Worm (Caenorhabditis elegans) whole organism, young adult: ENCODE results near the gene sec-16A.1.
A peak's percentile ranks its signal among the peaks of the same experiment; 100 is the strongest.

Experiments used
- B0019.2 ChIP-seq: fragments of 200-800 bp; sonication (Bioruptor generic); conservative IDR thresholded peaks from 2 replicates; pipeline ENCODE4 v1.3.6; 2022; ENCODE audit warnings: missing genetic modification reagents, missing genetic modification characterization, missing compliant biosample characterization
- B0261.1 ChIP-seq: sonication (generic microtip); optimal IDR thresholded peaks from 2 replicates; lab custom pipeline; 2016; ENCODE audit warnings: mild to moderate bottlenecking, missing genetic modification characterization, moderate library complexity, missing compliant biosample characterization
- B0336.3 ChIP-seq: fragments of 200-800 bp; sonication (Bioruptor generic); IDR thresholded peaks from 2 replicates; pipeline ENCODE4 v1.3.6; 2022; ENCODE audit warnings: missing genetic modification characterization, missing compliant biosample characterization
- D2030.7 ChIP-seq: fragments of 200-800 bp; sonication (Bioruptor generic); IDR thresholded peaks from 2 replicates; pipeline ENCODE4 v1.3.6; 2022; ENCODE audit warnings: missing genetic modification reagents, missing genetic modification characterization, missing compliant biosample characterization
- F33H1.4 ChIP-seq: fragments of 200-800 bp; sonication (Bioruptor generic); IDR thresholded peaks from 2 replicates; pipeline ENCODE4 v1.3.6; 2022; ENCODE audit warnings: missing genetic modification reagents, missing genetic modification characterization, missing compliant biosample characterization
- F49E8.2 ChIP-seq: sonication (generic microtip); optimal IDR thresholded peaks from 3 replicates; lab custom pipeline; 2017; ENCODE audit warnings: missing genetic modification characterization, mild to moderate bottlenecking, missing compliant biosample characterization, antibody characterized with exemption, moderate library complexity; ENCODE audit not compliant: insufficient read depth
- K11D2.4 ChIP-seq: fragments of 200-800 bp; sonication (Bioruptor generic); IDR thresholded peaks from 2 replicates; pipeline ENCODE4 v1.3.6; 2022; ENCODE audit warnings: missing genetic modification reagents, missing genetic modification characterization, missing compliant biosample characterization
- Y79H2A.3 ChIP-seq: fragments of 200-800 bp; sonication (Bioruptor generic); conservative IDR thresholded peaks from 2 replicates; pipeline ENCODE4 v1.3.6; 2022; ENCODE audit warnings: missing genetic modification reagents, missing genetic modification characterization, missing compliant biosample characterization
- ZK185.1 ChIP-seq: sonication (generic microtip); optimal IDR thresholded peaks from 2 replicates; lab custom pipeline; 2016; ENCODE audit warnings: mild to moderate bottlenecking, missing genetic modification characterization, missing compliant biosample characterization; ENCODE audit not compliant: poor library complexity, severe bottlenecking
- akir-1 ChIP-seq: fragments of 200-800 bp; sonication (Bioruptor generic); optimal IDR thresholded peaks from 2 replicates; lab custom pipeline; 2018; ENCODE audit warnings: mild to moderate bottlenecking, missing genetic modification characterization, moderate library complexity, missing compliant biosample characterization
- attf-5 ChIP-seq: fragments of 200-800 bp; sonication (Bioruptor generic); optimal IDR thresholded peaks from 2 replicates; lab custom pipeline; 2018; ENCODE audit warnings: mild to moderate bottlenecking, missing genetic modification characterization, missing compliant biosample characterization
- ccch-3 ChIP-seq: fragments of 200-800 bp; sonication (Bioruptor generic); optimal IDR thresholded peaks from 2 replicates; lab custom pipeline; 2018; ENCODE audit warnings: mild to moderate bottlenecking, missing genetic modification characterization, missing compliant biosample characterization
- cebp-2 ChIP-seq: fragments of 200-800 bp; sonication (Bioruptor generic); IDR thresholded peaks from 2 replicates; pipeline ENCODE4 v1.3.6; 2022; ENCODE audit warnings: missing genetic modification characterization, missing compliant biosample characterization
- ceh-100 ChIP-seq: fragments of 200-800 bp; sonication (Bioruptor generic); IDR thresholded peaks from 2 replicates; pipeline ENCODE4 v1.3.6; 2022; ENCODE audit warnings: missing genetic modification reagents, missing genetic modification characterization, missing compliant biosample characterization
- ceh-27 ChIP-seq: fragments of 200-800 bp; sonication (Bioruptor generic); optimal IDR thresholded peaks from 2 replicates; lab custom pipeline; 2018; ENCODE audit warnings: mild to moderate bottlenecking, missing genetic modification characterization, moderate library complexity, missing compliant biosample characterization
- egl-44 ChIP-seq: fragments of 200-800 bp; sonication (Bioruptor generic); IDR thresholded peaks from 2 replicates; pipeline ENCODE4 v1.3.6; 2022; ENCODE audit warnings: missing genetic modification reagents, missing genetic modification characterization, missing compliant biosample characterization
- ekl-4 ChIP-seq: fragments of 200-800 bp; sonication (Bioruptor generic); IDR thresholded peaks from 2 replicates; pipeline ENCODE4 v1.3.6; 2022; ENCODE audit warnings: missing genetic modification reagents, missing genetic modification characterization, missing compliant biosample characterization
- gei-17 ChIP-seq: fragments of 200-800 bp; sonication (Bioruptor generic); optimal IDR thresholded peaks from 2 replicates; lab custom pipeline; 2018; ENCODE audit warnings: mild to moderate bottlenecking, missing genetic modification characterization, missing compliant biosample characterization
- hmg-1.2 ChIP-seq: fragments of 200-800 bp; sonication (Bioruptor generic); IDR thresholded peaks from 2 replicates; pipeline ENCODE4 v1.3.6; 2022; ENCODE audit warnings: missing genetic modification reagents, missing genetic modification characterization, missing compliant biosample characterization
- lin-35 ChIP-seq, 3 experiments: fragments of 150-350 bp in 2 of 3; sonication (generic microtip) in 1 of 3; optimal IDR thresholded peaks; 2 replicates each; lab custom pipeline; 2014 to 2018; ENCODE audit warnings: missing biosample characterization in 3 of 3, missing genetic modification characterization in 3 of 3, missing genetic modification reagents in 3 of 3
- lir-1 ChIP-seq: fragments of 200-800 bp; sonication (Bioruptor generic); conservative IDR thresholded peaks from 2 replicates; pipeline ENCODE4 v1.3.6; 2022; ENCODE audit warnings: missing genetic modification reagents, missing genetic modification characterization, missing compliant biosample characterization
- lsl-1 ChIP-seq: fragments of 200-800 bp; sonication (Bioruptor generic); optimal IDR thresholded peaks from 2 replicates; lab custom pipeline; 2018; ENCODE audit warnings: mild to moderate bottlenecking, missing genetic modification characterization, moderate library complexity, missing compliant biosample characterization
- lsy-27 ChIP-seq: sonication (generic microtip); optimal IDR thresholded peaks from 2 replicates; lab custom pipeline; 2017; ENCODE audit warnings: missing genetic modification characterization, mild to moderate bottlenecking, missing compliant biosample characterization, antibody characterized with exemption, missing genotype, borderline replicate concordance; ENCODE audit not compliant: insufficient read depth
- madf-3 ChIP-seq: fragments of 200-800 bp; sonication (Bioruptor generic); IDR thresholded peaks from 2 replicates; pipeline ENCODE4 v1.3.6; 2022; ENCODE audit warnings: missing genetic modification reagents, missing genetic modification characterization, missing compliant biosample characterization
- mel-28 ChIP-seq: sonication (generic microtip); optimal IDR thresholded peaks from 2 replicates; lab custom pipeline; 2016; ENCODE audit warnings: borderline replicate concordance, mild to moderate bottlenecking, missing genetic modification characterization, missing compliant biosample characterization
- nfya-1 ChIP-seq: sonication (generic microtip); optimal IDR thresholded peaks from 2 replicates; lab custom pipeline; 2017; ENCODE audit warnings: antibody characterized with exemption, missing compliant biosample characterization, missing genetic modification characterization, borderline replicate concordance; ENCODE audit not compliant: insufficient read depth
- nfya-2 ChIP-seq: fragments of 200-800 bp; sonication (Bioruptor generic); IDR thresholded peaks from 2 replicates; pipeline ENCODE4 v1.3.6; 2022; ENCODE audit warnings: missing genetic modification reagents, missing genetic modification characterization, missing compliant biosample characterization
- nfyb-1 ChIP-seq: fragments of 200-800 bp; sonication (Bioruptor generic); IDR thresholded peaks from 2 replicates; pipeline ENCODE4 v1.3.6; 2022; ENCODE audit warnings: missing genetic modification reagents, missing genetic modification characterization, missing compliant biosample characterization
- nhr-80 ChIP-seq: sonication (generic microtip); optimal IDR thresholded peaks from 2 replicates; lab custom pipeline; 2016; ENCODE audit warnings: missing genetic modification characterization, missing compliant biosample characterization
- pbrm-1 ChIP-seq: fragments of 200-800 bp; sonication (Bioruptor generic); IDR thresholded peaks from 2 replicates; pipeline ENCODE4 v1.3.6; 2022; ENCODE audit warnings: missing genetic modification reagents, missing genetic modification characterization, missing compliant biosample characterization
- somi-1 ChIP-seq: fragments of 200-800 bp; sonication (Bioruptor generic); optimal IDR thresholded peaks from 2 replicates; lab custom pipeline; 2018; ENCODE audit warnings: mild to moderate bottlenecking, missing genetic modification characterization, missing compliant biosample characterization
- sptf-2 ChIP-seq: fragments of 200-800 bp; sonication (Bioruptor generic); optimal IDR thresholded peaks from 2 replicates; lab custom pipeline; 2018; ENCODE audit warnings: mild to moderate bottlenecking, missing genetic modification characterization, missing compliant biosample characterization
- tbp1 ChIP-seq: fragments of 200-800 bp; sonication (Bioruptor generic); optimal IDR thresholded peaks from 2 replicates; lab custom pipeline; 2018; ENCODE audit warnings: mild to moderate bottlenecking, missing genetic modification characterization, missing compliant biosample characterization
- ztf-6 ChIP-seq: fragments of 200-800 bp; sonication (Bioruptor generic); IDR thresholded peaks from 2 replicates; pipeline ENCODE4 v1.3.6; 2022; ENCODE audit warnings: missing genetic modification reagents, missing genetic modification characterization, missing compliant biosample characterization

Gene sec-16A.1

ce11 chrIII:9162634-9163118 lies 37.0 kb downstream of the sec-16A.1 start, which contains the start of gene dgk-3:
Gene dgk-3 (plus strand): TSS chrIII:9163068.
- TF ChIP-seq nfya-1 (tag; lab: Kevin White, UChicago) (no peak), egl-44 (no peak), nfyb-1 (GFP tag; lab: Robert Waterston, UW) (no peak), B0261.1 (tag; lab: Kevin White, UChicago) (no peak), lsy-27 (tag; lab: Kevin White, UChicago) (no peak), pbrm-1 (GFP tag; lab: Robert Waterston, UW) (no peak), ztf-6 (GFP tag; lab: Robert Waterston, UW) (no peak), madf-3 (GFP tag; lab: Robert Waterston, UW) (no peak), akir-1 (GFP tag; lab: Kevin White, UChicago) (no peak)

- TF ChIP-seq madf-3 (GFP tag; lab: Robert Waterston, UW), result no peak
- no peak for TF ChIP-seq nfya-2 (GFP tag; lab: Robert Waterston, UW)
- TF ChIP-seq mel-28 (tag; lab: Kevin White, UChicago), result no peak
- TF ChIP-seq cebp-2 (GFP tag; lab: Robert Waterston, UW), result no peak
- no peak for TF ChIP-seq Y79H2A.3 (GFP tag; lab: Robert Waterston, UW)
- TF ChIP-seq ztf-6 (GFP tag; lab: Robert Waterston, UW), result no peak
- TF ChIP-seq B0019.2, result no peak
- TF ChIP-seq D2030.7 (GFP tag; lab: Robert Waterston, UW), result no peak
- TF ChIP-seq B0336.3, result no peak
- no peak for TF ChIP-seq ZK185.1 (tag; lab: Kevin White, UChicago)
- TF ChIP-seq ekl-4 (GFP tag; lab: Robert Waterston, UW), result no peak
- no peak for TF ChIP-seq lin-35 (GFP tag; optimal IDR thresholded peaks at IDR 0.05; lab: Kevin White, UChicago)
- no peak for TF ChIP-seq tbp1 (GFP tag; lab: Kevin White, UChicago)
- TF ChIP-seq sptf-2 (GFP tag; lab: Kevin White, UChicago), result no peak
- no peak for TF ChIP-seq ceh-100
- TF ChIP-seq gei-17 (GFP tag; lab: Kevin White, UChicago), result no peak
Measured at ce11 chrIII:9172702-9173101, 47.1 kb downstream of the sec-16A.1 start, which contains the start of gene ina-1. Gene ina-1 (minus strand): TSS chrIII:9172802.

- TF ChIP-seq lsy-27 (tag; lab: Kevin White, UChicago) (no peak), lir-1 (GFP tag; lab: Robert Waterston, UW) (no peak), F33H1.4 (no peak), K11D2.4 (GFP tag; lab: Robert Waterston, UW) (no peak), attf-5 (GFP tag; lab: Kevin White, UChicago) (no peak), lsl-1 (GFP tag; lab: Kevin White, UChicago) (no peak), F49E8.2 (tag; lab: Kevin White, UChicago) (no peak), somi-1 (GFP tag; lab: Kevin White, UChicago) (no peak)
- TF ChIP-seq, all 124 proteins: peak for 0
Measured at ce11 chrIII:9173239-9173638, 47.6 kb downstream of the sec-16A.1 start.

- TF ChIP-seq ccch-3 (GFP tag; lab: Kevin White, UChicago) (no peak), ceh-27 (GFP tag; lab: Kevin White, UChicago) (no peak), hmg-1.2 (peak; percentile 77; the same call in 1 of the 2 replicates), nhr-80 (tag; lab: Kevin White, UChicago) (peak; percentile 47)
- TF ChIP-seq, all 124 proteins: peak for 2
Measured at ce11 chrIII:9176008-9176407, 50.4 kb downstream of the sec-16A.1 start.
